Worm (Caenorhabditis elegans): ENCODE results near the gene F26G1.5.

- TF ChIP-seq B0310.2 (tag; optimal IDR thresholded peaks at IDR 0.05): no peak
- no peak for TF ChIP-seq flt-1 (GFP tag; IDR thresholded peaks at IDR 0.05)
- TF ChIP-seq scrt-1 (GFP tag; IDR thresholded peaks at IDR 0.05): no peak
- TF ChIP-seq aly-1 (tag; optimal IDR thresholded peaks at IDR 0.05): no peak
- no peak for TF ChIP-seq ama-1 (optimal IDR thresholded peaks at IDR 0.05)
- no peak for TF ChIP-seq F13C5.2 (tag; optimal IDR thresholded peaks at IDR 0.05)
- TF ChIP-seq tra-4 (tag; optimal IDR thresholded peaks at IDR 0.05): no peak
- no peak for TF ChIP-seq sea-1 (GFP tag; conservative IDR thresholded peaks at IDR 0.05)
- TF ChIP-seq hmg-4 (GFP tag; optimal IDR thresholded peaks at IDR 0.05): no peak
- no peak for TF ChIP-seq tbx-37 (GFP tag; conservative IDR thresholded peaks at IDR 0.05)
- no peak for TF ChIP-seq pes-1 (GFP tag; IDR thresholded peaks at IDR 0.05)
- TF ChIP-seq hnd-1 (tag; optimal IDR thresholded peaks at IDR 0.05): no peak
Measured at ce11 chrII:4756751-4757150, 14.4 kb downstream of the F26G1.5 start, which contains the start of gene C27D9.2.

All from whole organism, early embryonic.